Worm (Caenorhabditis elegans) whole organism, young adult: ENCODE data around the gene syp-1.

Experiments
- B0019.2 ChIP-seq: fragments of 200-800 bp; sonication (Bioruptor generic); conservative IDR thresholded peaks from 2 replicates; pipeline ENCODE4 v1.3.6; 2022; ENCODE audit warnings: missing genetic modification reagents, missing genetic modification characterization, missing compliant biosample characterization
- B0261.1 ChIP-seq: sonication (generic microtip); optimal IDR thresholded peaks from 2 replicates; lab custom pipeline; 2016; ENCODE audit warnings: mild to moderate bottlenecking, missing genetic modification characterization, moderate library complexity, missing compliant biosample characterization
- C17E4.6 ChIP-seq: fragments of 200-800 bp; sonication (Bioruptor generic); IDR thresholded peaks from 2 replicates; pipeline ENCODE4 v1.3.6; 2022; ENCODE audit warnings: missing genetic modification reagents, missing genetic modification characterization, missing compliant biosample characterization
- F10E7.11 ChIP-seq: sonication (generic microtip); optimal IDR thresholded peaks from 2 replicates; lab custom pipeline; 2017; ENCODE audit warnings: mild to moderate bottlenecking, missing genetic modification characterization, moderate library complexity, missing compliant biosample characterization
- F33H1.4 ChIP-seq: fragments of 200-800 bp; sonication (Bioruptor generic); IDR thresholded peaks from 2 replicates; pipeline ENCODE4 v1.3.6; 2022; ENCODE audit warnings: missing genetic modification reagents, missing genetic modification characterization, missing compliant biosample characterization
- K11D2.4 ChIP-seq: fragments of 200-800 bp; sonication (Bioruptor generic); IDR thresholded peaks from 2 replicates; pipeline ENCODE4 v1.3.6; 2022; ENCODE audit warnings: missing genetic modification reagents, missing genetic modification characterization, missing compliant biosample characterization
- Y67H2A.10 ChIP-seq: fragments of 200-800 bp; sonication (Bioruptor generic); conservative IDR thresholded peaks from 2 replicates; pipeline ENCODE4 v1.3.6; 2022; ENCODE audit warnings: missing genetic modification reagents, missing genetic modification characterization, missing compliant biosample characterization
- ZK185.1 ChIP-seq: sonication (generic microtip); optimal IDR thresholded peaks from 2 replicates; lab custom pipeline; 2016; ENCODE audit warnings: mild to moderate bottlenecking, missing genetic modification characterization, missing compliant biosample characterization; ENCODE audit not compliant: poor library complexity, severe bottlenecking
- attf-5 ChIP-seq: fragments of 200-800 bp; sonication (Bioruptor generic); optimal IDR thresholded peaks from 2 replicates; lab custom pipeline; 2018; ENCODE audit warnings: mild to moderate bottlenecking, missing genetic modification characterization, missing compliant biosample characterization
- attf-6 ChIP-seq: fragments of 200-800 bp; sonication (Bioruptor generic); IDR thresholded peaks from 2 replicates; pipeline ENCODE4 v1.3.6; 2022; ENCODE audit warnings: missing genetic modification reagents, missing genetic modification characterization, missing compliant biosample characterization
- bed-2 ChIP-seq: fragments of 200-800 bp; sonication (Bioruptor generic); IDR thresholded peaks from 2 replicates; pipeline ENCODE4 v1.3.6; 2022; ENCODE audit warnings: missing genetic modification reagents, missing genetic modification characterization, missing compliant biosample characterization
- cebp-2 ChIP-seq: fragments of 200-800 bp; sonication (Bioruptor generic); IDR thresholded peaks from 2 replicates; pipeline ENCODE4 v1.3.6; 2022; ENCODE audit warnings: missing genetic modification characterization, missing compliant biosample characterization
- ceh-27 ChIP-seq: fragments of 200-800 bp; sonication (Bioruptor generic); optimal IDR thresholded peaks from 2 replicates; lab custom pipeline; 2018; ENCODE audit warnings: mild to moderate bottlenecking, missing genetic modification characterization, moderate library complexity, missing compliant biosample characterization
- ceh-40 ChIP-seq: fragments of 200-800 bp; sonication (Bioruptor generic); IDR thresholded peaks from 2 replicates; pipeline ENCODE4 v1.3.6; 2022; ENCODE audit warnings: missing genetic modification characterization, missing compliant biosample characterization
- ceh-79 ChIP-seq: sonication (generic microtip); optimal IDR thresholded peaks from 2 replicates; lab custom pipeline; 2017; ENCODE audit warnings: mild to moderate bottlenecking, missing genetic modification characterization, missing compliant biosample characterization
- egl-18 ChIP-seq: fragments of 200-800 bp; sonication (Bioruptor generic); IDR thresholded peaks from 2 replicates; pipeline ENCODE4 v1.3.6; 2022; ENCODE audit warnings: missing genetic modification reagents, missing genetic modification characterization, missing compliant biosample characterization
- egrh-3 ChIP-seq: fragments of 200-800 bp; sonication (Bioruptor generic); IDR thresholded peaks from 2 replicates; pipeline ENCODE4 v1.3.6; 2022; ENCODE audit warnings: missing genetic modification reagents, missing genetic modification characterization, missing compliant biosample characterization
- fkh-3 ChIP-seq: sonication (generic microtip); optimal IDR thresholded peaks from 2 replicates; lab custom pipeline; 2016; ENCODE audit warnings: mild to moderate bottlenecking, missing genetic modification characterization, missing compliant biosample characterization
- hlh-26 ChIP-seq: fragments of 200-800 bp; sonication (Bioruptor generic); conservative IDR thresholded peaks from 2 replicates; pipeline ENCODE4 v1.3.6; 2022; ENCODE audit warnings: missing genetic modification reagents, missing genetic modification characterization, missing compliant biosample characterization
- hrde-1 ChIP-seq: sonication (generic microtip); optimal IDR thresholded peaks from 2 replicates; lab custom pipeline; 2016; ENCODE audit warnings: missing genetic modification characterization, mild to moderate bottlenecking, missing compliant biosample characterization, moderate library complexity, missing genotype, missing genetic modification reagents, borderline replicate concordance
- lin-35 ChIP-seq, 3 experiments: fragments of 150-350 bp in 2 of 3; sonication (generic microtip) in 1 of 3; optimal IDR thresholded peaks; 2 replicates each; lab custom pipeline; 2014 to 2018; ENCODE audit warnings: missing biosample characterization in 3 of 3, missing genetic modification characterization in 3 of 3, missing genetic modification reagents in 3 of 3
- lin-54 ChIP-seq: fragments of 200-800 bp; sonication (Bioruptor generic); optimal IDR thresholded peaks from 2 replicates; lab custom pipeline; 2018; ENCODE audit warnings: mild to moderate bottlenecking, missing genetic modification characterization, missing compliant biosample characterization
- lsl-1 ChIP-seq: fragments of 200-800 bp; sonication (Bioruptor generic); optimal IDR thresholded peaks from 2 replicates; lab custom pipeline; 2018; ENCODE audit warnings: mild to moderate bottlenecking, missing genetic modification characterization, moderate library complexity, missing compliant biosample characterization
- madf-10 ChIP-seq: sonication (generic microtip); optimal IDR thresholded peaks from 2 replicates; lab custom pipeline; 2016; ENCODE audit warnings: mild to moderate bottlenecking, missing genetic modification characterization, missing compliant biosample characterization
- madf-6 ChIP-seq: fragments of 200-800 bp; sonication (Bioruptor generic); IDR thresholded peaks from 2 replicates; pipeline ENCODE4 v1.3.6; 2022; ENCODE audit warnings: missing genetic modification reagents, missing genetic modification characterization, missing compliant biosample characterization
- mes-4 ChIP-seq: sonication (generic microtip); optimal IDR thresholded peaks from 2 replicates; lab custom pipeline; 2016; ENCODE audit warnings: missing genotype, missing genetic modification characterization, missing compliant biosample characterization
- mxl-1 ChIP-seq: sonication (generic microtip); optimal IDR thresholded peaks from 2 replicates; lab custom pipeline; 2016; ENCODE audit warnings: missing genetic modification characterization, missing compliant biosample characterization
- nhr-120 ChIP-seq: fragments of 200-800 bp; sonication (Bioruptor generic); IDR thresholded peaks from 2 replicates; pipeline ENCODE4 v1.3.6; 2022; ENCODE audit warnings: missing genetic modification characterization, missing compliant biosample characterization
- pbrm-1 ChIP-seq: fragments of 200-800 bp; sonication (Bioruptor generic); IDR thresholded peaks from 2 replicates; pipeline ENCODE4 v1.3.6; 2022; ENCODE audit warnings: missing genetic modification reagents, missing genetic modification characterization, missing compliant biosample characterization
- rcor-1 ChIP-seq: fragments of 200-800 bp; sonication (Bioruptor generic); IDR thresholded peaks from 2 replicates; pipeline ENCODE4 v1.3.6; 2022; ENCODE audit warnings: missing genetic modification reagents, missing genetic modification characterization, missing compliant biosample characterization
- repo-1 ChIP-seq: sonication (generic microtip); optimal IDR thresholded peaks from 2 replicates; lab custom pipeline; 2017; ENCODE audit warnings: mild to moderate bottlenecking, missing genetic modification characterization, missing compliant biosample characterization
- rpc-1 ChIP-seq, 2 experiments: fragments of 150-350 bp in 1 of 2; sonication (generic microtip) in 1 of 2; optimal IDR thresholded peaks; 2 replicates each; lab custom pipeline; 2014 to 2018; ENCODE audit warnings: missing biosample characterization in 1 of 2, missing genetic modification characterization in 1 of 2, missing genetic modification reagents in 1 of 2, missing genotype in 1 of 2
- sdz-38 ChIP-seq: sonication (generic microtip); optimal IDR thresholded peaks from 2 replicates; lab custom pipeline; 2016; ENCODE audit warnings: missing genotype, missing genetic modification characterization, missing compliant biosample characterization
- snpc-1.1 ChIP-seq: sonication (generic microtip); optimal IDR thresholded peaks from 2 replicates; lab custom pipeline; 2017; ENCODE audit warnings: missing genetic modification characterization, mild to moderate bottlenecking, missing compliant biosample characterization, antibody characterized with exemption, moderate library complexity, missing genotype, missing genetic modification reagents; ENCODE audit not compliant: insufficient read depth
- somi-1 ChIP-seq: fragments of 200-800 bp; sonication (Bioruptor generic); optimal IDR thresholded peaks from 2 replicates; lab custom pipeline; 2018; ENCODE audit warnings: mild to moderate bottlenecking, missing genetic modification characterization, missing compliant biosample characterization
- tbp1 ChIP-seq: fragments of 200-800 bp; sonication (Bioruptor generic); optimal IDR thresholded peaks from 2 replicates; lab custom pipeline; 2018; ENCODE audit warnings: mild to moderate bottlenecking, missing genetic modification characterization, missing compliant biosample characterization
- unc-130 ChIP-seq: sonication (generic microtip); optimal IDR thresholded peaks from 2 replicates; lab custom pipeline; 2016; ENCODE audit warnings: missing genetic modification reagents, missing genetic modification characterization, missing compliant biosample characterization
- zfh-2 ChIP-seq: fragments of 200-800 bp; sonication (Bioruptor generic); conservative IDR thresholded peaks from 2 replicates; pipeline ENCODE4 v1.3.6; 2022; ENCODE audit warnings: missing genetic modification reagents, missing genetic modification characterization, missing compliant biosample characterization
- zim-3 ChIP-seq: sonication (generic microtip); optimal IDR thresholded peaks from 2 replicates; lab custom pipeline; 2017; ENCODE audit warnings: mild to moderate bottlenecking, missing genetic modification characterization, moderate library complexity, missing compliant biosample characterization

The syp-1 gene

DNA sequence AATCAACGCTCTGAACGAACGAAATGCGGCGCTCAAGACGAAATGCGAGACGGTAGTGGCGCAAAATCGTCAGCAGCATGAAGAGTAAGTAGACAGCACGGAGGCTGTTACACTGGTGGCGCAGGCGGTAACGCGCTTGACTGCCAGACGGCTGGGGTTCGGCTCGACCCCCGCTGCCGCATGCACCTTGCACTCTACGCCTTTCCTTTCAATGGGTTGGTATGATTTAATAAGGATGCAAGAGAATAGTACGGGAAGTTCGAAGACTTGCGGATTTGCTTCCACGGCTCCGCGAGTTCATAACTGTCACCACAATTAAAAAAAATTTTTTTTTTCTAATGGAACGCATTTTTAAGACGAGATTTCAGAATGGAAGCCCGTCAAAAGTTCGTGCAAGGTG, 34.0 kb upstream of the syp-1 start (continued):
- TF ChIP-seq lin-35 (GFP tag; optimal IDR thresholded peaks at IDR 0.05; lab: Kevin White, UChicago) (no peak), F10E7.11 (tag; lab: Kevin White, UChicago) (peak; percentile 78), unc-130 (GFP tag; lab: Kevin White, UChicago) (peak; percentile 73), Y67H2A.10 (GFP tag; lab: Robert Waterston, UW) (no peak), ZK185.1 (tag; lab: Kevin White, UChicago) (no peak), zim-3 (tag; lab: Kevin White, UChicago) (peak; percentile 83), snpc-1.1 (tag; lab: Kevin White, UChicago) (peak; percentile 50), ceh-79 (tag; lab: Kevin White, UChicago) (peak; percentile 90)

DNA sequence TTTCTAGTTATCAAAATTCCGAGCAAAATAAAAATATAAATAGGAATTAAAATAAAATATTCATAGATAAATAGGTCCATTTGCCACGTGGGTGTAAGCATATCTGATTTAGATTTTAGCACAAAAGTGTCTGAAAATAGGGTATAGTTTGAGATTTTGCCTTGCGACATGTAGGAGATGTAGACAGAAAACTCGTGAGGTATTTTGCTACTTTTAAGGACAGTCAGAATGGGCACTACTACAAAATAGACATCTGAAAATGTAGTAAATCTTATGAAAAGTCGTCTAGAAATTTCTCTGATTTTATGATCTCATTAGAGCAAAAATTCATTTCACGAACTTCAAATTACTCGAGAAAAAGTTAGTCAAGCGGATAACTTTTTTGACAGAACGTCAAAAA, 29.4 kb upstream of the syp-1 start, which contains the start of gene srv-34:
srv-34 (minus strand) TSS at position 101 of the 400 bp plus-strand sequence.
- TF ChIP-seq lsl-1 (no peak), lin-35 (GFP tag; optimal IDR thresholded peaks at IDR 0.05; lab: Kevin White, UChicago) (no peak), hlh-26 (no peak), sdz-38 (tag; lab: Kevin White, UChicago) (no peak), mxl-1 (tag; lab: Kevin White, UChicago) (no peak), tbp1 (GFP tag; lab: Kevin White, UChicago) (no peak), ceh-27 (GFP tag; lab: Kevin White, UChicago) (no peak), madf-10 (no peak), attf-6 (GFP tag; lab: Robert Waterston, UW) (no peak), attf-5 (no peak), nhr-120 (GFP tag; lab: Robert Waterston, UW) (no peak), B0019.2 (no peak)

DNA sequence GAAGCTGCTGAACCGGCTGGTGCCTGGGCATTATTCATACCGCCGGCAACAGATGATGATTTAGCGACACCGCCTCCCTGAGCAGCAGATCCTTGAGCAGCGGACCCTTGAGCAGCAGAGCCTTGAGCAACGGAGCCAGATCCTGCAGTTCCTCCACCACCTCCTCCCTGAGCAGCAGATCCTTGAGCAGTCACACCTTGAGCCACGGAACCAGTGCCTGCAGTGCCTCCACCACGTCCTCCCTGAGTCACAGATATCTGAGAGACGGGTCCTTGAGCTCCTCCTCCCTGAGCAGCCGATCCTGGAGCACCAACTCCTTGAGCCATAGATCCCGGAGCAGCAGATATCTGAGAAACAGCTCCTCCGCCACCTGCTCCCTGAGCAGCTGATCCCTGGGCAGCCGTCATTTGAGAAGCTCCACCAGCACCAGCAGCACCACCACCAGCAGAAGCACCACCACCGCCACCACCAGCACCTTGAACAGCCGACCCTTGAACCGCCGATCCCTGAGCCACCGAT, 27.6 kb upstream of the syp-1 start:
- TF ChIP-seq egrh-3 (GFP tag; lab: Robert Waterston, UW) (peak; percentile 93), zfh-2 (GFP tag; lab: Robert Waterston, UW) (peak; percentile 86), B0261.1 (no peak), repo-1 (tag; lab: Kevin White, UChicago) (no peak), somi-1 (GFP tag; lab: Kevin White, UChicago) (no peak)

DNA sequence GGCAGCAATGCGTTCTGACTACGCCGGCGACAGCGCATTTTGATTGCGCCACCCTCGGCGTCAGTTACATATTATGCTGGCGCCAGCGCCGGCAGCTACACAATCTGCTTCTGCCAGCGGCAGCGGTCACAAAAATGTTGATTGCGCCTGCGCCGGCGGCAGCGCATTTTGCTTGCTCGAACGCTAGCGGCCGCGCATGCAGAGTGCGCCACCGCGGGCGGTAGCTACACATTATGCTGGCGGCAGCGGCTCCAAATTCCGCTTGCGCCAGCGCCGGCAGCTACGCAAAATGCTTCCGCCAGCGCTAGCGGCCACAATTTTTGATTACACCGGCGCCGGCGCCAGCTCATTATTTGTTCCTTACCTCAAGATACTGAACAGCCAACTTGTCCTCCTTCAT, 26.9 kb upstream of the syp-1 start:
- no peak for TF ChIP-seq lsl-1
- TF ChIP-seq rcor-1 (GFP tag; lab: Robert Waterston, UW) = no peak
- TF ChIP-seq ceh-27 (GFP tag; lab: Kevin White, UChicago) = no peak
- TF ChIP-seq F33H1.4 (GFP tag; lab: Robert Waterston, UW) = no peak
- no peak for TF ChIP-seq egl-18 (GFP tag; lab: Robert Waterston, UW)
- TF ChIP-seq hrde-1 = no peak
- no peak for TF ChIP-seq pbrm-1 (GFP tag; lab: Robert Waterston, UW)
- TF ChIP-seq C17E4.6 (GFP tag; lab: Robert Waterston, UW) = 0 out of 2 replicates have a peak, but pooled peaks have one; percentile 46
- TF ChIP-seq mes-4 (tag; lab: Kevin White, UChicago) = no peak
- TF ChIP-seq egrh-3 (GFP tag; lab: Robert Waterston, UW) = peak; percentile 64; the same call in 1 of the 2 replicates
- no peak for TF ChIP-seq rpc-1 (optimal IDR thresholded peaks at IDR 0.05; lab: Kevin White, UChicago)
- no peak for TF ChIP-seq rpc-1 (tag; optimal IDR thresholded peaks at IDR 0.05; lab: Kevin White, UChicago)
- no peak for TF ChIP-seq ceh-40
- no peak for TF ChIP-seq madf-6 (GFP tag; lab: Robert Waterston, UW)
- TF ChIP-seq cebp-2 (GFP tag; lab: Robert Waterston, UW) = no peak
- peak; percentile 68 for TF ChIP-seq zfh-2 (GFP tag; lab: Robert Waterston, UW)
- no peak for TF ChIP-seq K11D2.4 (GFP tag; lab: Robert Waterston, UW)
- TF ChIP-seq bed-2 (GFP tag; lab: Robert Waterston, UW) = no peak
- TF ChIP-seq lin-54 (GFP tag; lab: Kevin White, UChicago) = no peak
- TF ChIP-seq fkh-3 = peak; percentile 5
- TF ChIP-seq, all 124 proteins: peak for 4
